Fruit fly (Drosophila melanogaster): ENCODE measurements around the gene CG33263.

The CG33263 gene

dm6 chr3L:13387608-13388007, 36.4 kb downstream of the CG33263 start, which contains the start of gene CG10171 (continued):
- TF ChIP-seq Neu2 (GFP tag; optimal IDR thresholded peaks at IDR 0.05; ENCODE audit: borderline replicate concordance) (no peak), CG17361 (GFP tag; IDR thresholded peaks at IDR 0.05) (no peak), eyg (GFP tag; optimal IDR thresholded peaks at IDR 0.05) (no peak), abd-A (tag; optimal IDR thresholded peaks at IDR 0.05) (no peak), h (optimal IDR thresholded peaks at IDR 0.05) (no peak), YL-1 (GFP tag; optimal IDR thresholded peaks at IDR 0.05) (peak; percentile 46), Bgb (GFP tag; IDR thresholded peaks at IDR 0.05; ENCODE audit: partially characterized antibody) (no peak), CG1603 (tag; optimal IDR thresholded peaks at IDR 0.05) (peak; percentile 49), HmgZ (tag; optimal IDR thresholded peaks at IDR 0.05) (no peak), so (GFP tag; IDR thresholded peaks at IDR 0.05) (no peak), tgo (GFP tag; IDR thresholded peaks at IDR 0.05) (no peak), CG31365 (tag; optimal IDR thresholded peaks at IDR 0.05) (no peak), CG12942 (GFP tag; optimal IDR thresholded peaks at IDR 0.05) (no peak), dati (GFP tag; IDR thresholded peaks at IDR 0.05) (no peak), croc (GFP tag; conservative IDR thresholded peaks at IDR 0.05) (no peak; the same call in 2 of the 3 replicates), CG1233 (GFP tag; optimal IDR thresholded peaks at IDR 0.05) (no peak), ttk (GFP tag; IDR thresholded peaks at IDR 0.05) (no peak), CG7839 (tag; optimal IDR thresholded peaks at IDR 0.05) (no peak), psq (GFP tag; optimal IDR thresholded peaks at IDR 0.05) (no peak), cg (GFP tag; optimal IDR thresholded peaks at IDR 0.05) (no peak), CG17385 (GFP tag; optimal IDR thresholded peaks at IDR 0.05) (no peak), esg (GFP tag; conservative IDR thresholded peaks at IDR 0.05) (no peak), CG32767 (GFP tag; IDR thresholded peaks at IDR 0.05) (no peak), bcd (GFP tag; optimal IDR thresholded peaks at IDR 0.05) (no peak), Rx (GFP tag; IDR thresholded peaks at IDR 0.05) (no peak), Doc2 (GFP tag; IDR thresholded peaks at IDR 0.05) (no peak), Side (GFP tag; optimal IDR thresholded peaks at IDR 0.05) (no peak), sna (GFP tag; IDR thresholded peaks at IDR 0.05; ENCODE audit: partially characterized antibody) (no peak), CG13296 (GFP tag; optimal IDR thresholded peaks at IDR 0.05) (no peak), crol (GFP tag; IDR thresholded peaks at IDR 0.05) (no peak), CG9727 (GFP tag; optimal IDR thresholded peaks at IDR 0.05) (no peak), z (GFP tag; IDR thresholded peaks at IDR 0.05) (no peak), odd (GFP tag; optimal IDR thresholded peaks at IDR 0.05) (no peak), row (GFP tag; IDR thresholded peaks at IDR 0.05) (no peak), CoRest (tag; optimal IDR thresholded peaks at IDR 0.05) (peak; percentile 27), pb (GFP tag; optimal IDR thresholded peaks at IDR 0.05) (no peak), nom (GFP tag; optimal IDR thresholded peaks at IDR 0.05) (no peak), CG9876 (GFP tag; optimal IDR thresholded peaks at IDR 0.05) (no peak), Opbp (GFP tag; IDR thresholded peaks at IDR 0.05; ENCODE audit: partially characterized antibody) (peak; percentile 69), shn (GFP tag; optimal IDR thresholded peaks at IDR 0.05) (no peak), fu2 (GFP tag; optimal IDR thresholded peaks at IDR 0.05) (no peak), CG9932 (GFP tag; IDR thresholded peaks at IDR 0.05) (peak; percentile 45), trem (tag; optimal IDR thresholded peaks at IDR 0.05) (peak; percentile 20), ewg (GFP tag; optimal IDR thresholded peaks at IDR 0.05) (no peak), Nf-YB (GFP tag; optimal IDR thresholded peaks at IDR 0.05) (no peak), sr (GFP tag; IDR thresholded peaks at IDR 0.05) (no peak), bsh (GFP tag; optimal IDR thresholded peaks at IDR 0.05) (no peak), dan (GFP tag; IDR thresholded peaks at IDR 0.05) (no peak), hkb (optimal IDR thresholded peaks at IDR 0.05) (no peak), hkb (GFP tag; IDR thresholded peaks at IDR 0.05) (no peak), schlank (tag; optimal IDR thresholded peaks at IDR 0.05) (no peak), CG8478 (optimal IDR thresholded peaks at IDR 0.05) (no peak), tap (tag; optimal IDR thresholded peaks at IDR 0.05) (no peak)
